Fruit fly (Drosophila melanogaster): ENCODE results near the gene Ada2b.

Ada2b gene

dm6 chr3R:8197137-8197536 lies 43.2 kb downstream of the Ada2b start (continued):
- TF ChIP-seq CG16813 (GFP tag; IDR thresholded peaks at IDR 0.05; ENCODE audit: partially characterized antibody) (no peak), Trl (optimal IDR thresholded peaks at IDR 0.05) (no peak), Trl (GFP tag; optimal IDR thresholded peaks at IDR 0.05) (peak; percentile 13), tap (tag; optimal IDR thresholded peaks at IDR 0.05) (no peak), CG14710 (tag; optimal IDR thresholded peaks at IDR 0.05) (peak; percentile 42), HLH3B (GFP tag; IDR thresholded peaks at IDR 0.05) (no peak), CG9727 (GFP tag; optimal IDR thresholded peaks at IDR 0.05) (peak; percentile 60), dysf (GFP tag; IDR thresholded peaks at IDR 0.05) (no peak), al (GFP tag; IDR thresholded peaks at IDR 0.05) (no peak), fd102C (GFP tag; optimal IDR thresholded peaks at IDR 0.05) (peak; percentile 67), CG2712 (tag; optimal IDR thresholded peaks at IDR 0.05) (peak; percentile 64), ash1 (GFP tag; optimal IDR thresholded peaks at IDR 0.05) (no peak), CG1024 (GFP tag; IDR thresholded peaks at IDR 0.05) (0 out of 2 replicates have a peak, but pooled peaks have one; percentile 39), CG12391 (tag; optimal IDR thresholded peaks at IDR 0.05) (peak; percentile 51), jumu (GFP tag; optimal IDR thresholded peaks at IDR 0.05) (no peak), CG6791 (GFP tag; IDR thresholded peaks at IDR 0.05; ENCODE audit: partially characterized antibody) (no peak), CG17385 (GFP tag; optimal IDR thresholded peaks at IDR 0.05) (no peak), CG15073 (GFP tag; optimal IDR thresholded peaks at IDR 0.05) (no peak), Elba2 (GFP tag; optimal IDR thresholded peaks at IDR 0.05) (peak; percentile 74), H2.0 (GFP tag; IDR thresholded peaks at IDR 0.05) (no peak), pb (GFP tag; optimal IDR thresholded peaks at IDR 0.05) (no peak), CG7357 (GFP tag; IDR thresholded peaks at IDR 0.05) (no peak), dmrt99B (tag; optimal IDR thresholded peaks at IDR 0.05) (no peak), croc (GFP tag; conservative IDR thresholded peaks at IDR 0.05) (no peak), ara (GFP tag; IDR thresholded peaks at IDR 0.05) (peak; percentile 64; the same call in 1 of the 2 replicates), dmrt11E (tag; optimal IDR thresholded peaks at IDR 0.05) (peak; percentile 78), CG3726 (GFP tag; IDR thresholded peaks at IDR 0.05) (no peak), CG7786 (GFP tag; optimal IDR thresholded peaks at IDR 0.05) (no peak), peb (GFP tag; IDR thresholded peaks at IDR 0.05) (no peak), chn (GFP tag; optimal IDR thresholded peaks at IDR 0.05) (no peak), CG18262 (tag; optimal IDR thresholded peaks at IDR 0.05) (peak; percentile 56), D19B (GFP tag; optimal IDR thresholded peaks at IDR 0.05) (no peak), CG7963 (GFP tag; IDR thresholded peaks at IDR 0.05; ENCODE audit: partially characterized antibody) (no peak), ranshi (GFP tag; IDR thresholded peaks at IDR 0.05) (no peak), onecut (GFP tag; IDR thresholded peaks at IDR 0.05) (no peak)

- no peak for TF ChIP-seq dmrt11E (tag; optimal IDR thresholded peaks at IDR 0.05)
- no peak for TF ChIP-seq Drgx (GFP tag; IDR thresholded peaks at IDR 0.05)
- TF ChIP-seq abd-A (tag; optimal IDR thresholded peaks at IDR 0.05) = peak; percentile 68
- no peak for TF ChIP-seq odd (GFP tag; optimal IDR thresholded peaks at IDR 0.05)
- TF ChIP-seq CG11085 (GFP tag; IDR thresholded peaks at IDR 0.05) = no peak
- no peak for TF ChIP-seq CG14860 (GFP tag; IDR thresholded peaks at IDR 0.05; ENCODE audit: partially characterized antibody)
- no peak for TF ChIP-seq CG17385 (GFP tag; optimal IDR thresholded peaks at IDR 0.05)
- TF ChIP-seq fd64A (GFP tag; optimal IDR thresholded peaks at IDR 0.05) = no peak
- no peak for TF ChIP-seq cg (GFP tag; optimal IDR thresholded peaks at IDR 0.05)
- TF ChIP-seq CG2202 (tag; optimal IDR thresholded peaks at IDR 0.05) = no peak
- peak; percentile 82 for TF ChIP-seq crol (GFP tag; IDR thresholded peaks at IDR 0.05)
- TF ChIP-seq CG7839 (tag; optimal IDR thresholded peaks at IDR 0.05) = no peak
- TF ChIP-seq bigmax (GFP tag; optimal IDR thresholded peaks at IDR 0.05) = no peak
- 0 out of 3 replicates have a peak, but pooled peaks have one; percentile 33 for TF ChIP-seq CG11456 (GFP tag; IDR thresholded peaks at IDR 0.05)
- TF ChIP-seq grn (GFP tag; optimal IDR thresholded peaks at IDR 0.05) = peak; percentile 6
- no peak for TF ChIP-seq vfl (GFP tag; optimal IDR thresholded peaks at IDR 0.05)
- TF ChIP-seq Asciz (GFP tag; optimal IDR thresholded peaks at IDR 0.05) = no peak
- TF ChIP-seq Nf-YB (GFP tag; optimal IDR thresholded peaks at IDR 0.05) = peak; percentile 15
- peak; percentile 47 for TF ChIP-seq Nf-YC (tag; optimal IDR thresholded peaks at IDR 0.05)
- no peak for TF ChIP-seq CG3726 (GFP tag; IDR thresholded peaks at IDR 0.05)
- no peak for TF ChIP-seq peb (GFP tag; IDR thresholded peaks at IDR 0.05)
- no peak for TF ChIP-seq hbn (GFP tag; IDR thresholded peaks at IDR 0.05; ENCODE audit: partially characterized antibody)
Measured at dm6 chr3R:8195049-8195448, 45.3 kb downstream of the Ada2b start.

All from whole organism, embryonic.